Worm (Caenorhabditis elegans) whole organism, mixed stage, embryonic: ENCODE measurements around the gene srh-33.

ENCODE experiments used
- M03D4.4 ChIP-seq: sonication (generic microtip); optimal IDR thresholded peaks from 2 replicates; lab custom pipeline; 2017; ENCODE audit warnings: mild to moderate bottlenecking, missing genetic modification characterization, missing compliant biosample characterization
- bed-3 ChIP-seq: fragments of 200-800 bp; sonication (Bioruptor generic); optimal IDR thresholded peaks from 3 replicates; lab custom pipeline; 2018; ENCODE audit warnings: mild to moderate bottlenecking, missing genetic modification characterization, moderate library complexity, missing compliant biosample characterization
- blmp-1 ChIP-seq: fragments of 150-350 bp; optimal IDR thresholded peaks from 2 replicates; lab custom pipeline; 2014; ENCODE audit warnings: missing biosample characterization, missing genetic modification characterization
- ceh-39 ChIP-seq: fragments of 150-350 bp; optimal IDR thresholded peaks from 2 replicates; lab custom pipeline; 2014; ENCODE audit warnings: missing biosample characterization, missing genetic modification characterization
- ceh-83 ChIP-seq: fragments of 200-800 bp; sonication (Bioruptor generic); optimal IDR thresholded peaks from 2 replicates; lab custom pipeline; 2018; ENCODE audit warnings: mild to moderate bottlenecking, missing genetic modification characterization, missing compliant biosample characterization
- ces-1 ChIP-seq: fragments of 150-350 bp; optimal IDR thresholded peaks from 2 replicates; lab custom pipeline; 2014; ENCODE audit warnings: missing biosample characterization, missing genetic modification reagents, missing genetic modification characterization
- drap-1 ChIP-seq: fragments of 200-800 bp; sonication (Bioruptor generic); optimal IDR thresholded peaks from 3 replicates; lab custom pipeline; 2018; ENCODE audit warnings: mild to moderate bottlenecking, missing genetic modification characterization, missing compliant biosample characterization
- flh-1 ChIP-seq: fragments of 200-800 bp; sonication (Bioruptor generic); optimal IDR thresholded peaks from 2 replicates; lab custom pipeline; 2018; ENCODE audit warnings: mild to moderate bottlenecking, missing genetic modification characterization, moderate library complexity, missing compliant biosample characterization
- ham-2 ChIP-seq: fragments of 200-800 bp; sonication (Bioruptor generic); optimal IDR thresholded peaks from 2 replicates; lab custom pipeline; 2018; ENCODE audit warnings: mild to moderate bottlenecking, missing genetic modification characterization, missing compliant biosample characterization
- hlh-1 ChIP-seq: fragments of 150-350 bp; optimal IDR thresholded peaks from 2 replicates; lab custom pipeline; 2014; ENCODE audit warnings: missing biosample characterization, missing genetic modification reagents, missing genetic modification characterization
- lin-13 ChIP-seq: fragments of 150-350 bp; optimal IDR thresholded peaks from 2 replicates; lab custom pipeline; 2014; ENCODE audit warnings: missing biosample characterization, missing genetic modification characterization
- lin-32 ChIP-seq: fragments of 200-800 bp; sonication (Bioruptor generic); optimal IDR thresholded peaks from 2 replicates; lab custom pipeline; 2018; ENCODE audit warnings: mild to moderate bottlenecking, missing genetic modification characterization, missing compliant biosample characterization
- lsy-2 ChIP-seq: fragments of 150-350 bp; optimal IDR thresholded peaks from 2 replicates; lab custom pipeline; 2014; ENCODE audit warnings: missing biosample characterization, missing genetic modification characterization
- mab-5 ChIP-seq: fragments of 150-350 bp; optimal IDR thresholded peaks from 2 replicates; lab custom pipeline; 2014; ENCODE audit warnings: missing biosample characterization, missing genetic modification characterization
- mep-1 ChIP-seq: fragments of 150-350 bp; optimal IDR thresholded peaks from 2 replicates; lab custom pipeline; 2017; ENCODE audit warnings: missing biosample characterization, missing genetic modification reagents, missing genetic modification characterization, inconsistent platforms
- mls-2 ChIP-seq: sonication (generic microtip); optimal IDR thresholded peaks from 2 replicates; lab custom pipeline; 2016; ENCODE audit warnings: mild to moderate bottlenecking, missing genetic modification characterization, moderate library complexity, missing compliant biosample characterization
- nhr-12 ChIP-seq: fragments of 150-350 bp; optimal IDR thresholded peaks from 2 replicates; lab custom pipeline; 2014; ENCODE audit warnings: missing biosample characterization, missing genetic modification characterization
- nhr-2 ChIP-seq: fragments of 150-350 bp; optimal IDR thresholded peaks from 2 replicates; lab custom pipeline; 2014; ENCODE audit warnings: missing biosample characterization, missing genetic modification characterization
- nhr-237 ChIP-seq: fragments of 150-350 bp; optimal IDR thresholded peaks from 2 replicates; lab custom pipeline; 2014; ENCODE audit warnings: missing biosample characterization, missing genetic modification characterization
- nhr-76 ChIP-seq: sonication (generic microtip); optimal IDR thresholded peaks from 2 replicates; lab custom pipeline; 2017; ENCODE audit warnings: missing biosample characterization, missing genetic modification characterization
- pha-4 ChIP-seq: fragments of 150-350 bp; optimal IDR thresholded peaks from 2 replicates; lab custom pipeline; 2018; ENCODE audit warnings: missing biosample characterization, missing genetic modification reagents, missing genetic modification characterization
- sem-2 ChIP-seq: fragments of 200-800 bp; sonication (Bioruptor generic); optimal IDR thresholded peaks from 2 replicates; lab custom pipeline; 2018; ENCODE audit warnings: mild to moderate bottlenecking, missing genetic modification characterization, missing compliant biosample characterization
- snpc-4 ChIP-seq: fragments of 150-350 bp; optimal IDR thresholded peaks from 2 replicates; lab custom pipeline; 2014; ENCODE audit warnings: missing biosample characterization, missing genetic modification characterization
- sptf-1 ChIP-seq: sonication (generic microtip); optimal IDR thresholded peaks from 2 replicates; lab custom pipeline; 2017; ENCODE audit warnings: mild to moderate bottlenecking, missing genetic modification characterization, moderate library complexity, missing compliant biosample characterization
- tbx-8 ChIP-seq: fragments of 200-800 bp; sonication (Bioruptor generic); optimal IDR thresholded peaks from 2 replicates; lab custom pipeline; 2018; ENCODE audit warnings: mild to moderate bottlenecking, missing genetic modification characterization, moderate library complexity, missing compliant biosample characterization
- unc-120 ChIP-seq: sonication (generic microtip); optimal IDR thresholded peaks from 2 replicates; lab custom pipeline; 2017; ENCODE audit warnings: missing genetic modification characterization, missing compliant biosample characterization; ENCODE audit not compliant: poor library complexity, severe bottlenecking
- unc-39 ChIP-seq: fragments of 150-350 bp; optimal IDR thresholded peaks from 2 replicates; lab custom pipeline; 2014; ENCODE audit warnings: missing biosample characterization, missing genetic modification characterization
- unc-62 ChIP-seq: fragments of 150-350 bp; optimal IDR thresholded peaks from 2 replicates; lab custom pipeline; 2014; ENCODE audit warnings: missing biosample characterization, missing genetic modification reagents, missing genetic modification characterization
- zip-8 ChIP-seq: fragments of 150-350 bp; optimal IDR thresholded peaks from 2 replicates; lab custom pipeline; 2014; ENCODE audit warnings: missing biosample characterization, missing genetic modification characterization
- ztf-11 ChIP-seq: fragments of 150-350 bp; optimal IDR thresholded peaks from 2 replicates; lab custom pipeline; 2014; ENCODE audit warnings: missing biosample characterization, missing genetic modification characterization

Gene srh-33

ce11 chrV:465355-465754, 22.3 kb upstream of the srh-33 start:
- TF ChIP-seq unc-62 = no peak
- TF ChIP-seq drap-1 (GFP tag; lab: Kevin White, UChicago) = no peak
- no peak for TF ChIP-seq hlh-1 (tag; lab: Kevin White, UChicago)
- no peak for TF ChIP-seq M03D4.4 (tag; lab: Kevin White, UChicago)
- TF ChIP-seq pha-4 = no peak
- TF ChIP-seq ces-1 (GFP tag; lab: Kevin White, UChicago) = no peak
- TF ChIP-seq bed-3 = no peak
- TF ChIP-seq mab-5 (tag; lab: Kevin White, UChicago) = no peak
- TF ChIP-seq flh-1 (GFP tag; lab: Kevin White, UChicago) = no peak
- TF ChIP-seq zip-8 = no peak
- no peak for TF ChIP-seq ceh-83 (GFP tag; lab: Kevin White, UChicago)
- no peak for TF ChIP-seq blmp-1 (tag; lab: Kevin White, UChicago)
- TF ChIP-seq mls-2 (tag; lab: Kevin White, UChicago) = no peak
- no peak for TF ChIP-seq ham-2 (GFP tag; lab: Kevin White, UChicago)
- TF ChIP-seq nhr-12 (tag; lab: Kevin White, UChicago) = no peak
- TF ChIP-seq lin-32 (GFP tag; lab: Kevin White, UChicago) = no peak
- no peak for TF ChIP-seq nhr-76 (tag; lab: Kevin White, UChicago)
- no peak for TF ChIP-seq ztf-11
- no peak for TF ChIP-seq mep-1 (tag; lab: Kevin White, UChicago)
- TF ChIP-seq lsy-2 (tag; lab: Kevin White, UChicago) = no peak
- TF ChIP-seq, all 35 proteins: peak for 0

- TF ChIP-seq mls-2 (tag; lab: Kevin White, UChicago) = no peak
- no peak for TF ChIP-seq sptf-1 (tag; lab: Kevin White, UChicago)
- no peak for TF ChIP-seq hlh-1 (tag; lab: Kevin White, UChicago)
- TF ChIP-seq ham-2 (GFP tag; lab: Kevin White, UChicago) = no peak
- TF ChIP-seq flh-1 (GFP tag; lab: Kevin White, UChicago) = no peak
- TF ChIP-seq snpc-4 = no peak
- TF ChIP-seq M03D4.4 (tag; lab: Kevin White, UChicago) = no peak
- TF ChIP-seq pha-4 = no peak
- TF ChIP-seq drap-1 (GFP tag; lab: Kevin White, UChicago) = no peak
- TF ChIP-seq ceh-39 (tag; lab: Kevin White, UChicago) = no peak
- no peak for TF ChIP-seq nhr-2 (tag; lab: Kevin White, UChicago)
- TF ChIP-seq unc-39 (tag; lab: Kevin White, UChicago) = no peak
- no peak for TF ChIP-seq lsy-2 (tag; lab: Kevin White, UChicago)
Observed at ce11 chrV:464800-465199, 21.7 kb upstream of the srh-33 start, which contains the start of gene nhr-201. Gene nhr-201 (plus strand): TSS chrV:464828.

- TF ChIP-seq mls-2 (tag; lab: Kevin White, UChicago) = no peak
- TF ChIP-seq ham-2 (GFP tag; lab: Kevin White, UChicago) = no peak
- no peak for TF ChIP-seq snpc-4
- no peak for TF ChIP-seq nhr-2 (tag; lab: Kevin White, UChicago)
- TF ChIP-seq mep-1 (tag; lab: Kevin White, UChicago) = no peak
- no peak for TF ChIP-seq drap-1 (GFP tag; lab: Kevin White, UChicago)
- TF ChIP-seq pha-4 = no peak
- TF ChIP-seq hlh-1 (tag; lab: Kevin White, UChicago) = no peak
- TF ChIP-seq nhr-12 (tag; lab: Kevin White, UChicago) = no peak
- TF ChIP-seq nhr-237 (tag; lab: Kevin White, UChicago) = no peak
- TF ChIP-seq tbx-8 = no peak
- no peak for TF ChIP-seq bed-3
- TF ChIP-seq mab-5 (tag; lab: Kevin White, UChicago) = no peak
- TF ChIP-seq nhr-76 (tag; lab: Kevin White, UChicago) = no peak
- TF ChIP-seq flh-1 (GFP tag; lab: Kevin White, UChicago) = no peak
- TF ChIP-seq M03D4.4 (tag; lab: Kevin White, UChicago) = no peak
- TF ChIP-seq lin-13 = no peak
- TF ChIP-seq ztf-11 = no peak
Observed at ce11 chrV:462263-462662, 19.2 kb upstream of the srh-33 start, which contains the start of gene nhr-202. Gene nhr-202 (plus strand): TSS chrV:462588.

ce11 chrV:459464-459863, 16.4 kb upstream of the srh-33 start, which contains the start of gene nhr-203:
Gene nhr-203 (plus strand): TSS chrV:459795.
- TF ChIP-seq M03D4.4 (tag; lab: Kevin White, UChicago) (no peak), bed-3 (no peak)

DNA sequence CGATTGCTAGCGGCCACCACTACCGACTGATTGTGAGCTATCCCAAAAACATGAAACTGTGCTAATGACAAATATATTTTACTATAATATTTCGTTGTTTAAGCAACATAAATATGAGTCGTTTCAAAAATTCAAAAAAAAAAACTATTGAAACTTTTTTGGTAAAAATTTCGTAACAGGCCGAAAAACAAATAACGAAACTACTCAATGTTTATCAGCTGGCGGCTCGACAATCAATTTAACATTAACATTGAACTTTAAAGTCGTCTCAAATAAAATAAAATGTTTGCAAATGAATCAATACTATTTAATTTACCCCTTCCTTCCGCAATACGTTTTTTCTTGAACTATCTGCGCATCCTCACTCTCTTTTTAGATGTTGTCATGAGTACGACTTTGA, 14.7 kb upstream of the srh-33 start:
- TF ChIP-seq sem-2 (GFP tag; lab: Kevin White, UChicago) = no peak
- no peak for TF ChIP-seq ham-2 (GFP tag; lab: Kevin White, UChicago)
- no peak for TF ChIP-seq unc-120 (tag; lab: Kevin White, UChicago)
- TF ChIP-seq mep-1 (tag; lab: Kevin White, UChicago) = no peak
